Fruit fly (Drosophila melanogaster) whole organism, pupa: Measurements from ENCODE around the gene CG32700.

Experiments used
- CG10348 ChIP-seq: fragments of 200-800 bp; sonication (Bioruptor generic); IDR thresholded peaks from 2 replicates; pipeline ENCODE4 v1.3.6; 2022; ENCODE audit warnings: missing biosample characterization, missing genetic modification characterization
- CG12605 ChIP-seq: fragments of 200-800 bp; sonication (Bioruptor generic); IDR thresholded peaks from 2 replicates; pipeline ENCODE4 v1.3.6; 2022; ENCODE audit warnings: missing biosample characterization, missing genetic modification characterization
- CG13204 ChIP-seq: fragments of 200-800 bp; sonication (Bioruptor generic); optimal IDR thresholded peaks from 2 replicates; lab custom pipeline; 2018; ENCODE audit warnings: missing biosample characterization, mild to moderate bottlenecking, missing genetic modification characterization, moderate library complexity
- CG14655 ChIP-seq: fragments of 200-800 bp; sonication (Bioruptor generic); optimal IDR thresholded peaks from 3 replicates; lab custom pipeline; 2017; ENCODE audit warnings: mild to moderate bottlenecking, missing biosample characterization, missing genetic modification reagents, missing genetic modification characterization
- CG15710 ChIP-seq: fragments of 200-800 bp; sonication (Bioruptor generic); optimal IDR thresholded peaks from 2 replicates; lab custom pipeline; 2018; ENCODE audit warnings: missing biosample characterization, mild to moderate bottlenecking, missing genetic modification characterization, moderate library complexity
- CG17806 ChIP-seq: fragments of 200-800 bp; sonication (Bioruptor generic); optimal IDR thresholded peaks from 2 replicates; lab custom pipeline; 2018; ENCODE audit warnings: missing biosample characterization, mild to moderate bottlenecking, missing genetic modification characterization, moderate library complexity
- CG32121 ChIP-seq: fragments of 200-800 bp; sonication (Bioruptor generic); IDR thresholded peaks from 2 replicates; pipeline ENCODE4 v1.3.6; 2022; ENCODE audit warnings: missing biosample characterization, missing genetic modification characterization
- CG34367 ChIP-seq: fragments of 200-800 bp; sonication (Bioruptor generic); optimal IDR thresholded peaks from 2 replicates; lab custom pipeline; 2018; ENCODE audit warnings: missing biosample characterization, mild to moderate bottlenecking, missing genetic modification characterization
- CG4496 ChIP-seq: fragments of 200-800 bp; sonication (Bioruptor generic); IDR thresholded peaks from 3 replicates; pipeline ENCODE4 v1.3.6; 2022; ENCODE audit warnings: missing biosample characterization, missing genetic modification characterization
- CG8159 ChIP-seq: fragments of 200-800 bp; sonication (Bioruptor generic); optimal IDR thresholded peaks from 3 replicates; lab custom pipeline; 2018; ENCODE audit warnings: missing biosample characterization, mild to moderate bottlenecking, missing genetic modification characterization, moderate library complexity
- CG8301 ChIP-seq: fragments of 200-800 bp; sonication (Bioruptor generic); optimal IDR thresholded peaks from 2 replicates; lab custom pipeline; 2018; ENCODE audit warnings: missing biosample characterization, mild to moderate bottlenecking, missing genetic modification characterization
- CG9948 ChIP-seq: fragments of 200-800 bp; sonication (Bioruptor generic); optimal IDR thresholded peaks from 2 replicates; lab custom pipeline; 2018; ENCODE audit warnings: missing biosample characterization, mild to moderate bottlenecking, missing genetic modification characterization, moderate library complexity
- D1 ChIP-seq: fragments of 200-800 bp; sonication (Bioruptor generic); optimal IDR thresholded peaks from 2 replicates; lab custom pipeline; 2018; ENCODE audit warnings: missing biosample characterization, mild to moderate bottlenecking, missing genetic modification characterization, moderate library complexity
- EcR ChIP-seq: fragments of 200-800 bp; sonication (Bioruptor generic); optimal IDR thresholded peaks from 3 replicates; lab custom pipeline; 2019; ENCODE audit warnings: missing biosample characterization, missing genetic modification characterization, mild to moderate bottlenecking, moderate library complexity, missing genetic modification reagents
- Ets98B ChIP-seq: fragments of 200-800 bp; sonication (Bioruptor generic); IDR thresholded peaks from 2 replicates; pipeline ENCODE4 v1.3.6; 2022; ENCODE audit warnings: missing biosample characterization, missing genetic modification characterization
- Pif1A ChIP-seq: fragments of 200-800 bp; sonication (Bioruptor generic); optimal IDR thresholded peaks from 3 replicates; lab custom pipeline; 2016; ENCODE audit warnings: missing biosample characterization, missing genetic modification characterization
- Pif1B ChIP-seq: fragments of 200-800 bp; sonication (Bioruptor generic); optimal IDR thresholded peaks from 3 replicates; lab custom pipeline; 2016; ENCODE audit warnings: missing biosample characterization, missing genetic modification characterization
- Snoo ChIP-seq: fragments of 200-800 bp; sonication (Bioruptor generic); optimal IDR thresholded peaks from 3 replicates; lab custom pipeline; 2017; ENCODE audit warnings: missing biosample characterization, mild to moderate bottlenecking, missing genetic modification characterization, inconsistent platforms
- fd96Ca ChIP-seq: fragments of 200-800 bp; sonication (Bioruptor generic); IDR thresholded peaks from 3 replicates; pipeline ENCODE4 v1.3.6; 2022; ENCODE audit warnings: missing biosample characterization, missing genetic modification characterization
- gl ChIP-seq: fragments of 200-800 bp; sonication (Bioruptor generic); optimal IDR thresholded peaks from 2 replicates; lab custom pipeline; 2018; ENCODE audit warnings: missing biosample characterization, mild to moderate bottlenecking, missing genetic modification characterization
- rn ChIP-seq: fragments of 200-800 bp; sonication (Bioruptor generic); IDR thresholded peaks from 2 replicates; pipeline ENCODE4 v1.3.6; 2022; ENCODE audit warnings: missing biosample characterization, missing genetic modification characterization

CG32700 gene

DNA sequence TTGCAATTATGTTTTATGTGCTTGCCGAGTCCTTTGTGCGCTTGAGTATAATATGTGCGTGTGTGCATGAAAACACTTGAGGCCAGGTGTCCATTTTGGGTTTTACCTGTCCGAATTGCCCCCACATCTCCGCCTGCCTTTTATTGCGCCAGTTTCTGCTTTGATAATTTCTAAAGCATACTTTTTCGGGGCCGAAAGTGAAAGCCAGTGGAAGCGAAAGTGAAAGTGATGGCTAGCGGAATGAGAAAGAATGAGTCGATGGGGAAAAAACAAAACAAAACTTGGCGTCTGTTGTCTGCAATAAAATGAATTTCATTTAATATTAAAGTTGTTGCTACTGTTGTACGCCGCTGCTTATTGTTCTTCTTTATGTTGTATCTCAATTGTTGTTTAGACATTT, 27.1 kb downstream of the CG32700 start:
- TF ChIP-seq CG34367 (tag; lab: Kevin White, UChicago) (no peak), CG32121 (GFP tag; lab: Robert Waterston, UW) (no peak), CG9948 (tag; lab: Kevin White, UChicago) (no peak), CG10348 (GFP tag; lab: Robert Waterston, UW) (no peak), Pif1B (GFP tag; lab: Kevin White, UChicago) (no peak), CG8159 (tag; lab: Kevin White, UChicago) (no peak), rn (GFP tag; lab: Robert Waterston, UW) (no peak), fd96Ca (GFP tag; lab: Robert Waterston, UW) (no peak), D1 (tag; lab: Kevin White, UChicago) (no peak), Ets98B (no peak), CG17806 (tag; lab: Kevin White, UChicago) (no peak), CG13204 (GFP tag; lab: Kevin White, UChicago) (no peak)

DNA sequence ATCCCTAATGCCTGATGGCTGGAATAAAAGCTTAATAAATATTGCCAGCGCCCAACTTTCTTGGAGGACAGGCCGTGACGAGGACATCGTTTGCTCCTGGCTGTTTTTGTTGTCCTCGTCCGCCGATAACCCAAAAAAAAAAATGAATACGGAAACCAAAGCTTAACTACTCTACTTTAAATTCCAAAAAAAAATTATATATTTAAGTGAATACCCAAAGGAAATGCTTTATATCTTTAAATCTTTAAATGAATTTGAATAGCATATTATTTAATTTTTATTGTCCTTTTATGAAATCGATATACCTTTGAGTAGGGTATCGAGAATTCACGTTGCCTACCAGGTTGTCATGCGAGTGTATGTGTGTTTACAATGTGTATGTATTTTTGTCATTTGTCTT, 30.5 kb downstream of the CG32700 start:
- no peak for TF ChIP-seq CG13204 (GFP tag; lab: Kevin White, UChicago)
- no peak for TF ChIP-seq Snoo (tag; lab: Kevin White, UChicago)
- TF ChIP-seq CG12605 (GFP tag; lab: Robert Waterston, UW), result no peak
- TF ChIP-seq CG14655, result no peak
- TF ChIP-seq Ets98B, result no peak
- no peak for TF ChIP-seq D1 (tag; lab: Kevin White, UChicago)
- TF ChIP-seq Pif1A (GFP tag; lab: Kevin White, UChicago), result no peak
- no peak for TF ChIP-seq CG8159 (tag; lab: Kevin White, UChicago)
- no peak for TF ChIP-seq Pif1B (GFP tag; lab: Kevin White, UChicago)
- no peak for TF ChIP-seq CG10348 (GFP tag; lab: Robert Waterston, UW)
- no peak for TF ChIP-seq gl (tag; lab: Kevin White, UChicago)
- TF ChIP-seq EcR (GFP tag; lab: Kevin White, UChicago), result no peak

- TF ChIP-seq CG8159 (tag; lab: Kevin White, UChicago), result no peak
- TF ChIP-seq CG17806 (tag; lab: Kevin White, UChicago), result no peak
These were observed 39.4 kb downstream of the CG32700 start, which contains the start of gene CG34028 for dm6 chrX:9511224-9511623. Gene CG34028, plus strand, starts transcription at chrX:9511524.

DNA sequence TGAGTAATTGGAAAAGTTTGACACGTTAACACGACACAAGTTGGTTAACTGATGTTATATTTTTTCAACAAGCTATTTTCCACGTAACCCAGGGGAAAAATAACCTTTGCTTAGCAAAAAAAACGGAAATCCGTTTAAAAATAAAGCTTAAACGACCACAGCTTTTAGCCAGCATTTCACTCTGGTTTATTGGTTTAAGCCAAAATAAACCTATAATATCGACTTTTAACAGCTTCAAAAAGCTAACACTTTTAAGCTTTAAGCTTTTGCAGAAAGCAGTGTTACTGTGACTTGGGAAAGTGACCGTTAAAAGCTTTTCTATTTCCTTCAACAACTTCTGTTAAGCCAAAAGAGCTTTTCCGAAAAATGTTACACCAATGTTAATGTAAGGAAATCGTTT, 48.4 kb downstream of the CG32700 start:
- TF ChIP-seq Pif1B (GFP tag; lab: Kevin White, UChicago) (no peak), CG8159 (tag; lab: Kevin White, UChicago) (no peak), CG15710 (tag; lab: Kevin White, UChicago) (no peak), gl (tag; lab: Kevin White, UChicago) (no peak), fd96Ca (GFP tag; lab: Robert Waterston, UW) (no peak), CG4496 (GFP tag; lab: Robert Waterston, UW) (no peak), CG8301 (tag; lab: Kevin White, UChicago) (no peak), D1 (tag; lab: Kevin White, UChicago) (no peak), CG32121 (GFP tag; lab: Robert Waterston, UW) (no peak), CG17806 (tag; lab: Kevin White, UChicago) (no peak), Snoo (tag; lab: Kevin White, UChicago) (no peak), CG12605 (GFP tag; lab: Robert Waterston, UW) (no peak)

dm6 chrX:9500805-9501281, 49.8 kb downstream of the CG32700 start:
- no peak for TF ChIP-seq Pif1A (GFP tag; lab: Kevin White, UChicago)
- TF ChIP-seq CG15710 (tag; lab: Kevin White, UChicago), result no peak
- no peak for TF ChIP-seq Pif1B (GFP tag; lab: Kevin White, UChicago)
- no peak for TF ChIP-seq EcR (GFP tag; lab: Kevin White, UChicago)
- no peak for TF ChIP-seq D1 (tag; lab: Kevin White, UChicago)
- TF ChIP-seq rn (GFP tag; lab: Robert Waterston, UW), result no peak
- TF ChIP-seq CG17806 (tag; lab: Kevin White, UChicago), result no peak
- TF ChIP-seq CG4496 (GFP tag; lab: Robert Waterston, UW), result no peak
- TF ChIP-seq CG8159 (tag; lab: Kevin White, UChicago), result no peak

dm6 chrX:9499994-9500804, 50.4 kb downstream of the CG32700 start, which contains the start of gene mgl:
Gene mgl, minus strand, starts transcription at chrX:9500129.
- peak; percentile 93 for TF ChIP-seq CG34367 (tag; lab: Kevin White, UChicago)
- TF ChIP-seq CG32121 (GFP tag; lab: Robert Waterston, UW), result peak; percentile 90
- peak; percentile 97 for TF ChIP-seq Pif1A (GFP tag; lab: Kevin White, UChicago)
- TF ChIP-seq Pif1B (GFP tag; lab: Kevin White, UChicago), result peak; percentile 94
- TF ChIP-seq Ets98B, result peak; percentile 88
- TF ChIP-seq EcR (GFP tag; lab: Kevin White, UChicago), result peak; percentile 8
- TF ChIP-seq rn (GFP tag; lab: Robert Waterston, UW), result peak; percentile 83
- peak; percentile 93 for TF ChIP-seq CG15710 (tag; lab: Kevin White, UChicago)
- peak; percentile 97 for TF ChIP-seq CG8301 (tag; lab: Kevin White, UChicago)
- peak; percentile 98 for TF ChIP-seq CG14655
- TF ChIP-seq gl (tag; lab: Kevin White, UChicago), result peak; percentile 83
- TF ChIP-seq CG12605 (GFP tag; lab: Robert Waterston, UW), result peak; percentile 65; the same call in 1 of the 2 replicates
- peak; percentile 92 for TF ChIP-seq CG4496 (GFP tag; lab: Robert Waterston, UW)
- TF ChIP-seq D1 (tag; lab: Kevin White, UChicago), result peak; percentile 90
- TF ChIP-seq CG8159 (tag; lab: Kevin White, UChicago), result peak; percentile 96
- TF ChIP-seq fd96Ca (GFP tag; lab: Robert Waterston, UW), result peak; percentile 95
- peak; percentile 80 for TF ChIP-seq CG10348 (GFP tag; lab: Robert Waterston, UW)
- TF ChIP-seq CG9948 (tag; lab: Kevin White, UChicago), result peak; percentile 97
- TF ChIP-seq CG13204 (GFP tag; lab: Kevin White, UChicago), result peak; percentile 60
- TF ChIP-seq CG17806 (tag; lab: Kevin White, UChicago), result peak; percentile 94
- peak; percentile 88 for TF ChIP-seq Snoo (tag; lab: Kevin White, UChicago)
